Worm (Caenorhabditis elegans) whole organism, midembryonic: ENCODE measurements around the gene C04E7.3.

ENCODE experiments used
- med-1 ChIP-seq: sonication (generic microtip); optimal IDR thresholded peaks from 2 replicates; lab custom pipeline; 2017; ENCODE audit warnings: missing genetic modification characterization, mild to moderate bottlenecking, missing compliant biosample characterization, antibody characterized with exemption, missing genetic modification reagents; ENCODE audit not compliant: insufficient read depth
- ztf-23 ChIP-seq: fragments of 200-800 bp; sonication (Bioruptor generic); IDR thresholded peaks from 2 replicates; pipeline ENCODE4 v1.3.6; 2022; ENCODE audit warnings: missing genetic modification reagents, missing genetic modification characterization, missing compliant biosample characterization

ce11 chrX:300250-300649 is 46.8 kb downstream of the C04E7.3 start:
- TF ChIP-seq ztf-23 (GFP tag; lab: Robert Waterston, UW) (no peak), med-1 (no peak)
